Worm (Caenorhabditis elegans) whole organism, late embryonic: ENCODE data around the gene fahd-1.
A peak's percentile ranks its signal among the peaks of the same experiment; 100 is the strongest.

Source experiments
- C08G9.2 ChIP-seq: sonication (generic microtip); optimal IDR thresholded peaks from 2 replicates; lab custom pipeline; 2016; ENCODE audit warnings: mild to moderate bottlenecking, missing genetic modification characterization, moderate library complexity, missing compliant biosample characterization
- C38D4.7 ChIP-seq: fragments of 200-800 bp; sonication (Bioruptor generic); optimal IDR thresholded peaks from 2 replicates; lab custom pipeline; 2018; ENCODE audit warnings: mild to moderate bottlenecking, missing genetic modification characterization, moderate library complexity, missing compliant biosample characterization
- F13H6.1 ChIP-seq: sonication (generic microtip); optimal IDR thresholded peaks from 2 replicates; lab custom pipeline; 2016; ENCODE audit warnings: missing genetic modification characterization, missing compliant biosample characterization
- K09A11.1 ChIP-seq: sonication (generic microtip); optimal IDR thresholded peaks from 2 replicates; lab custom pipeline; 2017; ENCODE audit warnings: antibody characterized with exemption, mild to moderate bottlenecking, missing genetic modification characterization, missing compliant biosample characterization; ENCODE audit not compliant: insufficient read depth
- T23F11.4 ChIP-seq: fragments of 200-800 bp; sonication (Bioruptor generic); optimal IDR thresholded peaks from 2 replicates; lab custom pipeline; 2018; ENCODE audit warnings: mild to moderate bottlenecking, missing genetic modification characterization, missing compliant biosample characterization
- ceh-22 ChIP-seq: sonication (generic microtip); optimal IDR thresholded peaks from 2 replicates; lab custom pipeline; 2017; ENCODE audit warnings: missing biosample characterization, missing genetic modification characterization
- ceh-30 ChIP-seq: fragments of 150-350 bp; optimal IDR thresholded peaks from 2 replicates; lab custom pipeline; 2014; ENCODE audit warnings: missing biosample characterization, missing genetic modification characterization
- ceh-34 ChIP-seq: sonication (generic microtip); optimal IDR thresholded peaks from 2 replicates; lab custom pipeline; 2016; ENCODE audit warnings: mild to moderate bottlenecking, missing genetic modification characterization, missing compliant biosample characterization
- ceh-6 ChIP-seq: fragments of 200-800 bp; sonication (Bioruptor generic); optimal IDR thresholded peaks from 2 replicates; lab custom pipeline; 2018; ENCODE audit warnings: mild to moderate bottlenecking, missing genetic modification characterization, missing compliant biosample characterization
- ceh-9 ChIP-seq: sonication (generic microtip); optimal IDR thresholded peaks from 2 replicates; lab custom pipeline; 2016; ENCODE audit warnings: mild to moderate bottlenecking, missing genetic modification characterization, inconsistent platforms, missing compliant biosample characterization
- elt-2 ChIP-seq: sonication (generic microtip); optimal IDR thresholded peaks from 2 replicates; lab custom pipeline; 2016; ENCODE audit warnings: missing genetic modification reagents, missing genetic modification characterization, missing compliant biosample characterization
- fax-1 ChIP-seq: sonication (generic microtip); optimal IDR thresholded peaks from 2 replicates; lab custom pipeline; 2016; ENCODE audit warnings: missing genotype, missing genetic modification characterization, missing compliant biosample characterization
- fkh-10 ChIP-seq: fragments of 150-350 bp; optimal IDR thresholded peaks from 2 replicates; lab custom pipeline; 2014; ENCODE audit warnings: missing biosample characterization, missing genetic modification reagents, missing genetic modification characterization
- fkh-6 ChIP-seq: sonication (generic microtip); optimal IDR thresholded peaks from 2 replicates; lab custom pipeline; 2016; ENCODE audit warnings: missing genetic modification characterization, missing compliant biosample characterization
- hlh-15 ChIP-seq: sonication (generic microtip); optimal IDR thresholded peaks from 2 replicates; lab custom pipeline; 2016; ENCODE audit warnings: missing genetic modification characterization, missing compliant biosample characterization
- hlh-30 ChIP-seq: sonication (generic microtip); optimal IDR thresholded peaks from 2 replicates; lab custom pipeline; 2017; ENCODE audit warnings: antibody characterized with exemption, missing genetic modification characterization, missing compliant biosample characterization; ENCODE audit not compliant: insufficient read depth
- hlh-6 ChIP-seq: sonication (generic microtip); optimal IDR thresholded peaks from 2 replicates; lab custom pipeline; 2016; ENCODE audit warnings: missing genotype, missing genetic modification characterization, missing compliant biosample characterization
- hlh-8 ChIP-seq: sonication (generic microtip); optimal IDR thresholded peaks from 2 replicates; lab custom pipeline; 2016; ENCODE audit warnings: missing genotype, missing genetic modification characterization, missing compliant biosample characterization
- nfya-1 ChIP-seq: sonication (generic microtip); optimal IDR thresholded peaks from 2 replicates; lab custom pipeline; 2017; ENCODE audit warnings: missing genetic modification characterization, mild to moderate bottlenecking, missing compliant biosample characterization, antibody characterized with exemption, moderate library complexity
- nhr-11 ChIP-seq: fragments of 150-350 bp; optimal IDR thresholded peaks from 2 replicates; lab custom pipeline; 2014; ENCODE audit warnings: missing biosample characterization, missing genetic modification characterization
- odd-2 ChIP-seq: sonication (generic microtip); optimal IDR thresholded peaks from 2 replicates; lab custom pipeline; 2017; ENCODE audit warnings: antibody characterized with exemption, mild to moderate bottlenecking, missing genetic modification characterization, missing compliant biosample characterization
- pag-3 ChIP-seq: sonication (generic microtip); optimal IDR thresholded peaks from 2 replicates; lab custom pipeline; 2016; ENCODE audit warnings: missing compliant biosample characterization, missing genetic modification characterization, borderline replicate concordance
- pat-9 ChIP-seq: fragments of 200-800 bp; sonication (Bioruptor generic); optimal IDR thresholded peaks from 2 replicates; lab custom pipeline; 2018; ENCODE audit warnings: mild to moderate bottlenecking, missing genetic modification characterization, moderate library complexity, missing compliant biosample characterization
- pha-2 ChIP-seq: sonication (generic microtip); optimal IDR thresholded peaks from 2 replicates; lab custom pipeline; 2017; ENCODE audit warnings: mild to moderate bottlenecking, missing genetic modification characterization, missing compliant biosample characterization
- pqm-1 ChIP-seq: sonication (generic microtip); optimal IDR thresholded peaks from 2 replicates; lab custom pipeline; 2016; ENCODE audit warnings: missing genetic modification characterization, missing compliant biosample characterization
- rnt-1 ChIP-seq: sonication (generic microtip); optimal IDR thresholded peaks from 2 replicates; lab custom pipeline; 2016; ENCODE audit warnings: missing genetic modification characterization, missing compliant biosample characterization
- sdc-2 ChIP-seq: sonication (generic microtip); optimal IDR thresholded peaks from 2 replicates; lab custom pipeline; 2016; ENCODE audit warnings: missing genotype, missing genetic modification characterization, missing compliant biosample characterization
- syd-9 ChIP-seq: sonication (generic microtip); optimal IDR thresholded peaks from 2 replicates; lab custom pipeline; 2016; ENCODE audit warnings: mild to moderate bottlenecking, missing genetic modification characterization, moderate library complexity, missing compliant biosample characterization
- tbx-2 ChIP-seq: sonication (generic microtip); optimal IDR thresholded peaks from 2 replicates; lab custom pipeline; 2016; ENCODE audit warnings: missing genetic modification characterization, missing compliant biosample characterization
- tbx-7 ChIP-seq: sonication (generic microtip); optimal IDR thresholded peaks from 2 replicates; lab custom pipeline; 2016; ENCODE audit warnings: missing genotype, missing genetic modification characterization, missing compliant biosample characterization
- unc-3 ChIP-seq, 2 experiments: fragments of 200-800 bp in 1 of 2; sonication (Bioruptor generic) in 1 of 2; sonication (generic microtip) in 1 of 2; conservative IDR thresholded peaks in 1 of 2; optimal IDR thresholded peaks in 1 of 2; 2 replicates each; pipeline versions ENCODE4 v1.3.6 to Lab custom; 2016 to 2022; ENCODE audit warnings: missing compliant biosample characterization in 2 of 2, missing genetic modification characterization in 2 of 2, missing genetic modification reagents in 1 of 2
- unc-42 ChIP-seq: sonication (generic microtip); optimal IDR thresholded peaks from 2 replicates; lab custom pipeline; 2016; ENCODE audit warnings: missing genotype, missing genetic modification characterization, missing compliant biosample characterization
- unc-86 ChIP-seq: sonication (generic microtip); optimal IDR thresholded peaks from 2 replicates; lab custom pipeline; 2016; ENCODE audit warnings: missing genetic modification characterization, missing compliant biosample characterization
- ztf-16 ChIP-seq: sonication (generic microtip); optimal IDR thresholded peaks from 2 replicates; lab custom pipeline; 2017; ENCODE audit warnings: missing genetic modification characterization, missing compliant biosample characterization

Gene fahd-1

ce11 chrIII:7854494-7855184 lies 37.4 kb upstream of the fahd-1 start, which contains the start of gene rpl-35 (continued):
- TF ChIP-seq K09A11.1 (peak; percentile 91), nhr-11 (peak; percentile 86), T23F11.4 (GFP tag; lab: Kevin White, UChicago) (peak; percentile 82), syd-9 (tag; lab: Kevin White, UChicago) (peak; percentile 92), ceh-34 (tag; lab: Kevin White, UChicago) (peak; percentile 99), ztf-16 (tag; lab: Kevin White, UChicago) (peak; percentile 93), fkh-6 (tag; lab: Kevin White, UChicago) (no peak), fkh-10 (GFP tag; lab: Kevin White, UChicago) (no peak), hlh-6 (tag; lab: Kevin White, UChicago) (no peak), pha-2 (tag; lab: Kevin White, UChicago) (peak; percentile 57), unc-86 (tag; lab: Kevin White, UChicago) (peak; percentile 98), pat-9 (tag; lab: Kevin White, UChicago) (peak; percentile 86), unc-42 (tag; lab: Kevin White, UChicago) (peak; percentile 99), fax-1 (tag; lab: Kevin White, UChicago) (peak; percentile 58), elt-2 (tag; lab: Kevin White, UChicago) (peak; percentile 96), pqm-1 (tag; lab: Kevin White, UChicago) (peak; percentile 89), rnt-1 (peak; percentile 99), pag-3 (no peak), sdc-2 (tag; lab: Kevin White, UChicago) (peak; percentile 78), ceh-6 (GFP tag; lab: Kevin White, UChicago) (peak; percentile 75), C08G9.2 (tag; lab: Kevin White, UChicago) (peak; percentile 86), F13H6.1 (tag; lab: Kevin White, UChicago) (peak; percentile 90)

DNA sequence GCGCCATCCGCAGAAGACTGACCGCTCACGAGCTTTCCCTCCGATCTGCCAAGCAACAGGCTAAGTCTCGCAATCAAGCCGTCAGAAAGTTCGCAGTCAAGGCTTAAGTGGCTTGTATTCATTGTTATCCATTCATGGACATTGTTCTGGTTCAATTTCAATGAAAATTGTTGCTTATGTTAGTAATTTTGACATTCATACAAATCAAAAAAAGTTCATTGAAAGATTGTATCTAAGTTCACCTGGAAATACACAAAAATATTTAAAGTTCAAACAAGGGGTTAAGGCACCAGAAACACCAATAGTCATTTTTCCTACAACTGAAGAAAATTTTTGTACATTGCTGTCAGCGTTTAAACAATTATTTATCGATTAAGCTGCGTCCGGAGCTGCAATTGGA lies 36.6 kb upstream of the fahd-1 start:
- TF ChIP-seq ceh-22 (tag; lab: Kevin White, UChicago) (no peak), syd-9 (tag; lab: Kevin White, UChicago) (no peak), K09A11.1 (no peak), tbx-2 (tag; lab: Kevin White, UChicago) (no peak), unc-3 (GFP tag; conservative IDR thresholded peaks at IDR 0.05; lab: Robert Waterston, UW) (no peak), unc-3 (tag; optimal IDR thresholded peaks at IDR 0.05; lab: Kevin White, UChicago) (no peak), tbx-7 (no peak), hlh-8 (tag; lab: Kevin White, UChicago) (no peak), pha-2 (tag; lab: Kevin White, UChicago) (no peak), hlh-30 (tag; lab: Kevin White, UChicago) (no peak)

DNA sequence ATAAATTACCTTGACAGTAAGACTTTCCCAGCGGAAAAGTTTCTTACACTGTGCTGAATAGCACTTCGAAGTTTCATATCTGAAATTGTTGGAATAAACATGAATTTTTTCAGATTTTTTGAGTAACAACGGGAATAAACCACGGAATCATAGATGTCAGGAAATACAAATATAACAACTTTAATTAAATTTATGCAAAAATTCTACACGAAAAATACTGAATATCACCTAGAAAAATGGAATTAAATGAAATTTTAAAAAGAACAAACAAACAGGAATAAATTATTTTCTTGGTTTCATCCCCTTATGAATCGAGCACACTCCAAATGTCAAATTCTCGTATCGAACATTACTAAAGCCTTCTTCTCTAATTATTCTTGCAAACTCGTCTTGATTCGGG lies 34.9 kb upstream of the fahd-1 start, which contains the start of gene tag-307:
TSS of gene tag-307 (minus strand) at position 101 of the 400 bp plus-strand sequence.
- no peak for TF ChIP-seq C38D4.7 (GFP tag; lab: Kevin White, UChicago)
- TF ChIP-seq ceh-22 (tag; lab: Kevin White, UChicago), result no peak
- TF ChIP-seq hlh-15 (tag; lab: Kevin White, UChicago), result no peak
- no peak for TF ChIP-seq fkh-10 (GFP tag; lab: Kevin White, UChicago)
- TF ChIP-seq ceh-30 (tag; lab: Kevin White, UChicago), result no peak
- no peak for TF ChIP-seq syd-9 (tag; lab: Kevin White, UChicago)
- TF ChIP-seq odd-2 (tag; lab: Kevin White, UChicago), result no peak
- TF ChIP-seq nfya-1 (tag; lab: Kevin White, UChicago), result no peak
- no peak for TF ChIP-seq ceh-9 (tag; lab: Kevin White, UChicago)
- TF ChIP-seq, all 69 proteins: peak for 0
